Fruit fly (Drosophila melanogaster) whole organism: ENCODE data around the gene CG32713.

ENCODE experiments used
- CG8478 ChIP-seq: fragments of >200 bp; optimal IDR thresholded peaks from 2 replicates; lab custom pipeline; 2018; ENCODE audit warnings: inconsistent platforms
- Dll ChIP-seq: fragments of >200 bp; optimal IDR thresholded peaks from 2 replicates; lab custom pipeline; 2017
- EcR ChIP-seq, 2 experiments: fragments of >200 bp; optimal IDR thresholded peaks; 2 replicates each; lab custom pipeline; 2017; ENCODE audit warnings: missing biosample characterization in 2 of 2, missing genetic modification characterization in 2 of 2, missing genetic modification reagents in 2 of 2
- pan ChIP-seq: fragments of >200 bp; optimal IDR thresholded peaks from 2 replicates; lab custom pipeline; 2017
- psq ChIP-seq: fragments of >200 bp; optimal IDR thresholded peaks from 2 replicates; lab custom pipeline; 2017
- usp ChIP-seq: fragments of >200 bp; optimal IDR thresholded peaks from 2 replicates; lab custom pipeline; 2017; ENCODE audit warnings: missing biosample characterization, missing genetic modification characterization, mixed read lengths

CG32713 gene

dm6 chrX:8457532-8457931 lies at the start of gene CG32713:
Gene CG32713, minus strand, starts transcription at chrX:8457632.
- no peak for TF ChIP-seq psq (lab: Kevin White, UChicago)
- no peak for TF ChIP-seq CG8478
- TF ChIP-seq Dll (lab: Kevin White, UChicago) = no peak
- TF ChIP-seq usp (GFP tag; lab: Kevin White, UChicago) = no peak
- no peak for TF ChIP-seq pan
- TF ChIP-seq EcR (GFP tag; optimal IDR thresholded peaks at IDR 0.05; lab: Kevin White, UChicago) = no peak

- no peak for TF ChIP-seq psq (lab: Kevin White, UChicago)
- TF ChIP-seq usp (GFP tag; lab: Kevin White, UChicago) = no peak
Measured at dm6 chrX:8505023-8505604, 47.7 kb upstream of the CG32713 start.

dm6 chrX:8502053-8502452 lies 44.6 kb upstream of the CG32713 start:
- TF ChIP-seq EcR (GFP tag; optimal IDR thresholded peaks at IDR 0.05; lab: Kevin White, UChicago) (no peak), pan (no peak), usp (GFP tag; lab: Kevin White, UChicago) (no peak), CG8478 (no peak), Dll (lab: Kevin White, UChicago) (no peak), psq (lab: Kevin White, UChicago) (no peak)

dm6 chrX:8501374-8501773 lies 43.9 kb upstream of the CG32713 start:
- TF ChIP-seq psq (lab: Kevin White, UChicago) = no peak

dm6 chrX:8499151-8499550 lies 41.7 kb upstream of the CG32713 start:
- TF ChIP-seq usp (GFP tag; lab: Kevin White, UChicago) (no peak), pan (no peak), Dll (lab: Kevin White, UChicago) (no peak)

dm6 chrX:8497604-8498232 lies 40.3 kb upstream of the CG32713 start:
- TF ChIP-seq usp (GFP tag; lab: Kevin White, UChicago) = no peak
- TF ChIP-seq pan = no peak
- TF ChIP-seq CG8478 = no peak
- TF ChIP-seq psq (lab: Kevin White, UChicago) = no peak
- TF ChIP-seq EcR (GFP tag; optimal IDR thresholded peaks at IDR 0.05; lab: Kevin White, UChicago) = no peak
- TF ChIP-seq Dll (lab: Kevin White, UChicago) = no peak

- TF ChIP-seq pan (no peak), Dll (lab: Kevin White, UChicago) (no peak), usp (GFP tag; lab: Kevin White, UChicago) (no peak), CG8478 (no peak), EcR (GFP tag; optimal IDR thresholded peaks at IDR 0.05; lab: Kevin White, UChicago) (no peak)
Measured at dm6 chrX:8496362-8496761, 38.9 kb upstream of the CG32713 start.

dm6 chrX:8493473-8493872 lies 36.0 kb upstream of the CG32713 start:
- TF ChIP-seq EcR (GFP tag; optimal IDR thresholded peaks at IDR 0.05; lab: Kevin White, UChicago) = no peak

dm6 chrX:8492849-8493248 lies 35.4 kb upstream of the CG32713 start:
- TF ChIP-seq CG8478 (no peak), EcR (GFP tag; optimal IDR thresholded peaks at IDR 0.05; lab: Kevin White, UChicago) (no peak), psq (lab: Kevin White, UChicago) (no peak), usp (GFP tag; lab: Kevin White, UChicago) (no peak), pan (no peak), Dll (lab: Kevin White, UChicago) (no peak)

- TF ChIP-seq CG8478 (no peak), EcR (GFP tag; optimal IDR thresholded peaks at IDR 0.05; lab: Kevin White, UChicago) (no peak)
Measured at dm6 chrX:8491452-8492046, 34.1 kb upstream of the CG32713 start.

dm6 chrX:8490976-8491345 lies 33.5 kb upstream of the CG32713 start:
- TF ChIP-seq psq (lab: Kevin White, UChicago) (no peak), usp (GFP tag; lab: Kevin White, UChicago) (no peak), pan (no peak), Dll (lab: Kevin White, UChicago) (no peak), EcR (GFP tag; optimal IDR thresholded peaks at IDR 0.05; lab: Kevin White, UChicago) (no peak), CG8478 (no peak)

- TF ChIP-seq CG8478 (no peak), Dll (lab: Kevin White, UChicago) (no peak), pan (no peak), EcR (GFP tag; optimal IDR thresholded peaks at IDR 0.05; lab: Kevin White, UChicago) (no peak), usp (GFP tag; lab: Kevin White, UChicago) (no peak), psq (lab: Kevin White, UChicago) (no peak)
Measured at dm6 chrX:8490291-8490975, 33.0 kb upstream of the CG32713 start.

dm6 chrX:8489485-8489970 lies 32.1 kb upstream of the CG32713 start, which contains the start of gene otu:
Gene otu, minus strand, starts transcription at chrX:8489535.
- TF ChIP-seq Dll (lab: Kevin White, UChicago) (no peak), psq (lab: Kevin White, UChicago) (no peak), EcR (GFP tag; optimal IDR thresholded peaks at IDR 0.05; lab: Kevin White, UChicago) (no peak), usp (GFP tag; lab: Kevin White, UChicago) (no peak), CG8478 (no peak), pan (no peak)
